Worm (Caenorhabditis elegans) whole organism, L1 larva: ENCODE measurements around the gene C45G9.12.

Experiments
- C16A3.4 ChIP-seq: fragments of 150-350 bp; optimal IDR thresholded peaks from 2 replicates; lab custom pipeline; 2014; ENCODE audit warnings: missing biosample characterization, missing genetic modification characterization
- C34B4.2 ChIP-seq: sonication (generic microtip); optimal IDR thresholded peaks from 2 replicates; lab custom pipeline; 2017; ENCODE audit warnings: mild to moderate bottlenecking, missing genetic modification characterization, missing compliant biosample characterization
- F16B12.6 ChIP-seq: fragments of 150-350 bp; optimal IDR thresholded peaks from 2 replicates; lab custom pipeline; 2014; ENCODE audit warnings: missing biosample characterization, missing genetic modification characterization
- aha-1 ChIP-seq: fragments of 150-350 bp; optimal IDR thresholded peaks from 2 replicates; lab custom pipeline; 2014; ENCODE audit warnings: missing biosample characterization, missing genetic modification characterization
- alr-1 ChIP-seq: fragments of 200-800 bp; sonication (Bioruptor generic); optimal IDR thresholded peaks from 2 replicates; lab custom pipeline; 2018; ENCODE audit warnings: borderline replicate concordance, mild to moderate bottlenecking, missing genetic modification characterization, missing compliant biosample characterization
- aly-2 ChIP-seq: fragments of 150-350 bp; optimal IDR thresholded peaks from 2 replicates; lab custom pipeline; 2014; ENCODE audit warnings: missing biosample characterization, missing genetic modification characterization
- ama-1 ChIP-seq: fragments of 150-350 bp; optimal IDR thresholded peaks from 2 replicates; lab custom pipeline; 2014
- ceh-63 ChIP-seq: fragments of 200-800 bp; sonication (Bioruptor generic); optimal IDR thresholded peaks from 2 replicates; lab custom pipeline; 2018; ENCODE audit warnings: mild to moderate bottlenecking, missing genetic modification characterization, missing compliant biosample characterization
- ceh-8 ChIP-seq: fragments of 200-800 bp; sonication (Bioruptor generic); optimal IDR thresholded peaks from 2 replicates; lab custom pipeline; 2018; ENCODE audit warnings: mild to moderate bottlenecking, missing genetic modification characterization, moderate library complexity, missing compliant biosample characterization
- ceh-82 ChIP-seq, 3 experiments: fragments of 150-350 bp in 1 of 3; sonication (generic microtip) in 2 of 3; optimal IDR thresholded peaks; 2 replicates each; lab custom pipeline; 2014 to 2017; ENCODE audit warnings: missing biosample characterization in 3 of 3, missing genetic modification characterization in 3 of 3
- ceh-88 ChIP-seq: fragments of 200-800 bp; sonication (Bioruptor generic); IDR thresholded peaks from 2 replicates; pipeline ENCODE4 v1.3.6; 2022; ENCODE audit warnings: missing genetic modification characterization, missing compliant biosample characterization
- ceh-90 ChIP-seq: sonication (generic microtip); optimal IDR thresholded peaks from 2 replicates; lab custom pipeline; 2016; ENCODE audit warnings: missing genetic modification characterization, missing compliant biosample characterization
- ces-1 ChIP-seq: fragments of 150-350 bp; optimal IDR thresholded peaks from 2 replicates; lab custom pipeline; 2014; ENCODE audit warnings: missing biosample characterization, missing genetic modification reagents, missing genetic modification characterization
- dsc-1 ChIP-seq: sonication (generic microtip); optimal IDR thresholded peaks from 2 replicates; lab custom pipeline; 2016; ENCODE audit warnings: mild to moderate bottlenecking, missing genetic modification characterization, missing compliant biosample characterization
- efl-1 ChIP-seq, 4 experiments: fragments of 150-350 bp; optimal IDR thresholded peaks in 3 of 4; peaks in 1 of 4; 1 replicate in 1 of 4; 2 replicates in 3 of 4; lab custom pipeline; 2014; ENCODE audit warnings: missing biosample characterization in 2 of 4, missing genetic modification characterization in 2 of 4, missing genetic modification reagents in 2 of 4
- efl-3 ChIP-seq: fragments of 200-800 bp; sonication (Bioruptor generic); optimal IDR thresholded peaks from 2 replicates; lab custom pipeline; 2018; ENCODE audit warnings: mild to moderate bottlenecking, missing genetic modification characterization, missing compliant biosample characterization
- egl-27 ChIP-seq, 2 experiments: fragments of 150-350 bp in 1 of 2; sonication (generic microtip); optimal IDR thresholded peaks; 3 replicates each; lab custom pipeline; 2017 to 2018; ENCODE audit warnings: missing biosample characterization in 2 of 2, missing genetic modification characterization in 2 of 2, missing genetic modification reagents in 2 of 2
- elt-3 ChIP-seq, 6 experiments: fragments of 150-350 bp in 1 of 6; sonication (generic microtip); optimal IDR thresholded peaks; 2 replicates each; lab custom pipeline; 2017 to 2018; ENCODE audit warnings: missing biosample characterization in 6 of 6, missing genetic modification characterization in 6 of 6, inconsistent platforms in 1 of 6
- ets-5 ChIP-seq: fragments of 200-800 bp; sonication (Bioruptor generic); IDR thresholded peaks from 2 replicates; pipeline ENCODE4 v1.3.6; 2022; ENCODE audit warnings: missing genetic modification characterization, missing compliant biosample characterization
- fkh-10 ChIP-seq: sonication (generic microtip); optimal IDR thresholded peaks from 2 replicates; lab custom pipeline; 2017; ENCODE audit warnings: missing biosample characterization, missing genetic modification reagents, missing genetic modification characterization
- fkh-8 ChIP-seq: sonication (generic microtip); optimal IDR thresholded peaks from 2 replicates; lab custom pipeline; 2016; ENCODE audit warnings: mild to moderate bottlenecking, missing genetic modification characterization, missing compliant biosample characterization
- fos-1 ChIP-seq: fragments of 150-350 bp; optimal IDR thresholded peaks from 2 replicates; lab custom pipeline; 2014; ENCODE audit warnings: missing biosample characterization, missing genetic modification characterization
- hpl-2 ChIP-seq: fragments of 150-350 bp; optimal IDR thresholded peaks from 2 replicates; lab custom pipeline; 2014; ENCODE audit warnings: missing biosample characterization, missing genetic modification reagents, missing genetic modification characterization
- isw-1 ChIP-seq: fragments of 200-800 bp; sonication (Bioruptor generic); IDR thresholded peaks from 2 replicates; pipeline ENCODE4 v1.3.6; 2022; ENCODE audit warnings: missing genetic modification characterization, missing compliant biosample characterization
- jun-1 ChIP-seq: fragments of 150-350 bp; optimal IDR thresholded peaks from 2 replicates; lab custom pipeline; 2014; ENCODE audit warnings: missing biosample characterization, missing genetic modification reagents, missing genetic modification characterization
- lin-13 ChIP-seq: fragments of 150-350 bp; optimal IDR thresholded peaks from 2 replicates; lab custom pipeline; 2014; ENCODE audit warnings: missing biosample characterization, missing genetic modification reagents, missing genetic modification characterization
- lin-15B ChIP-seq: fragments of 150-350 bp; sonication (generic microtip); optimal IDR thresholded peaks from 3 replicates; lab custom pipeline; 2014; ENCODE audit warnings: missing biosample characterization, missing genetic modification characterization
- lin-39 ChIP-seq: fragments of 150-350 bp; optimal IDR thresholded peaks from 2 replicates; lab custom pipeline; 2014; ENCODE audit warnings: missing biosample characterization, missing genetic modification reagents, missing genetic modification characterization
- lsy-2 ChIP-seq, 2 experiments: fragments of 150-350 bp; optimal IDR thresholded peaks; 2 replicates each; lab custom pipeline; 2014; ENCODE audit warnings: missing biosample characterization in 2 of 2, missing genetic modification characterization in 2 of 2
- mab-9 ChIP-seq: fragments of 200-800 bp; sonication (Bioruptor generic); IDR thresholded peaks from 2 replicates; pipeline ENCODE4 v1.3.6; 2022; ENCODE audit warnings: missing genetic modification reagents, missing genetic modification characterization, missing compliant biosample characterization
- mep-1 ChIP-seq: fragments of 150-350 bp; optimal IDR thresholded peaks from 2 replicates; lab custom pipeline; 2014; ENCODE audit warnings: missing biosample characterization, missing genetic modification characterization
- nhr-11 ChIP-seq: fragments of 150-350 bp; optimal IDR thresholded peaks from 2 replicates; lab custom pipeline; 2014; ENCODE audit warnings: missing biosample characterization, missing genetic modification characterization
- nhr-19 ChIP-seq: fragments of 200-800 bp; sonication (Bioruptor generic); conservative IDR thresholded peaks from 2 replicates; pipeline ENCODE4 v1.3.6; 2022; ENCODE audit warnings: missing genetic modification characterization, missing compliant biosample characterization
- nhr-20 ChIP-seq: sonication (generic microtip); optimal IDR thresholded peaks from 2 replicates; lab custom pipeline; 2016; ENCODE audit warnings: mild to moderate bottlenecking, missing genetic modification characterization, missing compliant biosample characterization
- nhr-237 ChIP-seq: fragments of 150-350 bp; optimal IDR thresholded peaks from 2 replicates; lab custom pipeline; 2014; ENCODE audit warnings: missing biosample characterization, missing genetic modification characterization
- nhr-28 ChIP-seq: fragments of 150-350 bp; optimal IDR thresholded peaks from 2 replicates; lab custom pipeline; 2014; ENCODE audit warnings: missing biosample characterization, missing genetic modification characterization
- nhr-71 ChIP-seq: sonication (generic microtip); optimal IDR thresholded peaks from 2 replicates; lab custom pipeline; 2016; ENCODE audit warnings: mild to moderate bottlenecking, missing genetic modification characterization, moderate library complexity, missing compliant biosample characterization
- nhr-77 ChIP-seq: fragments of 150-350 bp; optimal IDR thresholded peaks from 2 replicates; lab custom pipeline; 2014; ENCODE audit warnings: missing biosample characterization, missing genetic modification characterization
- nhr-84 ChIP-seq: sonication (generic microtip); optimal IDR thresholded peaks from 2 replicates; lab custom pipeline; 2017; ENCODE audit warnings: missing biosample characterization, missing genetic modification characterization
- nhr-85 ChIP-seq: sonication (generic microtip); peaks from one replicate; lab custom pipeline; 2016; ENCODE audit warnings: missing genetic modification characterization, inconsistent platforms, missing compliant biosample characterization
- pag-3 ChIP-seq: sonication (generic microtip); optimal IDR thresholded peaks from 2 replicates; lab custom pipeline; 2017; ENCODE audit warnings: missing genetic modification characterization, mild to moderate bottlenecking, missing compliant biosample characterization, antibody characterized with exemption, borderline replicate concordance; ENCODE audit not compliant: insufficient read depth
- pqm-1 ChIP-seq: sonication (generic microtip); optimal IDR thresholded peaks from 3 replicates; lab custom pipeline; 2017; ENCODE audit warnings: missing biosample characterization, missing genetic modification characterization
- rnt-1 ChIP-seq: sonication (generic microtip); optimal IDR thresholded peaks from 2 replicates; lab custom pipeline; 2016; ENCODE audit warnings: mild to moderate bottlenecking, missing genetic modification characterization, moderate library complexity, missing compliant biosample characterization
- skn-1 ChIP-seq: fragments of 150-350 bp; optimal IDR thresholded peaks from 2 replicates; lab custom pipeline; 2014; ENCODE audit warnings: missing biosample characterization, missing genetic modification characterization
- snpc-4 ChIP-seq: fragments of 150-350 bp; optimal IDR thresholded peaks from 2 replicates; lab custom pipeline; 2014; ENCODE audit warnings: missing biosample characterization, missing genetic modification characterization
- sox-4 ChIP-seq: sonication (generic microtip); optimal IDR thresholded peaks from 2 replicates; lab custom pipeline; 2016; ENCODE audit warnings: missing genetic modification characterization, missing compliant biosample characterization
- tbx-2 ChIP-seq: sonication (generic microtip); optimal IDR thresholded peaks from 2 replicates; lab custom pipeline; 2016; ENCODE audit warnings: missing genetic modification characterization, missing compliant biosample characterization
- unc-130 ChIP-seq: fragments of 150-350 bp; optimal IDR thresholded peaks from 2 replicates; lab custom pipeline; 2017; ENCODE audit warnings: missing biosample characterization, missing genetic modification characterization, inconsistent platforms
- unc-86 ChIP-seq: sonication (generic microtip); optimal IDR thresholded peaks from 2 replicates; lab custom pipeline; 2016; ENCODE audit warnings: missing genetic modification characterization, missing compliant biosample characterization
- ztf-11 ChIP-seq, 2 experiments: sonication (generic microtip); optimal IDR thresholded peaks; 2 replicates each; lab custom pipeline; 2016 to 2017; ENCODE audit warnings: missing genetic modification characterization in 2 of 2, missing biosample characterization in 1 of 2, missing compliant biosample characterization in 1 of 2
- ztf-4 ChIP-seq: fragments of 150-350 bp; optimal IDR thresholded peaks from 2 replicates; lab custom pipeline; 2014; ENCODE audit warnings: missing biosample characterization, missing genetic modification characterization

Gene C45G9.12

DNA sequence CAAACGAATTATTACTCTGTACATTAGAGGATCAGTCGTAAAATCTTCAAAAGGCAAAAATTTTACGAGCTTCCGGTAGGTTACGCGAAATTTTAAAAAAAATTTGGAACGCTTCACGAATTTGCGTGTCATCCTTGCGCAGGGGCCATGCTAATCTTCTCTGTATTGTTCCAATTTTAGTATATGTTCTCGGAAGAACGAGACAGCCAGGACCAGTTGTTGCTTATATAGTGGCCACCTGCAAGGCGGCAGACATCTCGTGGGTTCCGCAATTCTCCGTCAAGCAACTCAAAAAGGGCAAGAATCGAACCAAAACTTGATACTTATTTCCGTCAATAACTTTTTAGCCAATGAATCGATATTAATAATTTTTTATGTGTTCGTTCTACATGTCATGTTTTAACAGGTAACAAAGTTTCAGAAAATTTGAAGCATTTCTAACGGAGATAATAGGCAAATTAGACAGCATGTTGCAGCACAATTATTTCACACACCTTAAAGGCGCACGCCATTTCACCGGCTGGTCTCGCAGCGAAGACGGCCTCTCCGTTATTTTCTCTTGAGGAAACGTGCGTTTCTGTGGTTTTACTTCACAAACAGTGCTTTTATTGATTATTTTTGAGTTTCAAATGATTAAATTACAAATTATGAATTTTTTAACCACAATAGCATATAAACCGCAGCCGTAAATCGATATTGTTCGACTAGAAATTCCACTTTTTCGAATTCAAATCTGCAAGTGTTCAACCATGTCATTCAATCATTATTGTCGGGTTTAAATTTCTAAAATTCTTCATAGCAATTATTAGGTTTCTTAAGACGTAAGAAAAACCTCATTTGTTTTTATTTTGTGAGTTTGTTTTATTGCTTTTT, 9.5 kb upstream of the C45G9.12 start:
- TF ChIP-seq nhr-20 (tag; lab: Kevin White, UChicago) (peak; percentile 87), nhr-19 (GFP tag; lab: Robert Waterston, UW) (peak; percentile 93), ceh-90 (peak; percentile 38), aly-2 (peak; percentile 49), fos-1 (peak; percentile 64), nhr-237 (no peak), skn-1 (tag; lab: Kevin White, UChicago) (peak; percentile 44), mab-9 (GFP tag; lab: Robert Waterston, UW) (peak; percentile 78), pqm-1 (no peak), egl-27 (tag; optimal IDR thresholded peaks at IDR 0.05; lab: Kevin White, UChicago) (no peak), alr-1 (tag; lab: Kevin White, UChicago) (no peak), nhr-84 (tag; lab: Kevin White, UChicago) (no peak), nhr-85 (tag; lab: Kevin White, UChicago) (peak; percentile 97), pag-3 (tag; lab: Kevin White, UChicago) (no peak), jun-1 (tag; lab: Kevin White, UChicago) (peak; percentile 63), ceh-88 (GFP tag; lab: Robert Waterston, UW) (peak; percentile 82), fkh-10 (GFP tag; lab: Kevin White, UChicago) (peak; percentile 58), unc-130 (tag; lab: Kevin White, UChicago) (peak; percentile 26), hpl-2 (no peak), aha-1 (tag; lab: Kevin White, UChicago) (peak; percentile 41), efl-3 (GFP tag; lab: Kevin White, UChicago) (peak; percentile 64), mep-1 (tag; lab: Kevin White, UChicago) (peak; percentile 67), C34B4.2 (tag; lab: Kevin White, UChicago) (peak; percentile 15), nhr-71 (tag; lab: Kevin White, UChicago) (peak; percentile 94), sox-4 (tag; lab: Kevin White, UChicago) (peak; percentile 80), nhr-77 (tag; lab: Kevin White, UChicago) (peak; percentile 53), isw-1 (GFP tag; lab: Robert Waterston, UW) (peak; percentile 65), ztf-4 (tag; lab: Kevin White, UChicago) (peak; percentile 84), lin-15B (tag; lab: Kevin White, UChicago) (peak; percentile 37), lsy-2 (tag; optimal IDR thresholded peaks at IDR 0.05; lab: Kevin White, UChicago) (peak; percentile 50 to 74), rnt-1 (tag; lab: Kevin White, UChicago) (peak; percentile 91), lin-39 (tag; lab: Kevin White, UChicago) (peak; percentile 68), nhr-28 (tag; lab: Kevin White, UChicago) (no peak), fkh-8 (peak; percentile 79), nhr-11 (tag; lab: Kevin White, UChicago) (no peak), ceh-82 (tag; optimal IDR thresholded peaks at IDR 0.05; lab: Kevin White, UChicago) (peak; percentile 3 to 90 (median 89)), dsc-1 (tag; lab: Kevin White, UChicago) (peak; percentile 87), ets-5 (GFP tag; lab: Robert Waterston, UW) (no peak), tbx-2 (tag; lab: Kevin White, UChicago) (peak; percentile 89), C16A3.4 (peak; percentile 51), snpc-4 (tag; lab: Kevin White, UChicago) (peak; percentile 99), ama-1 (peak; percentile 77), ceh-8 (GFP tag; lab: Kevin White, UChicago) (peak; percentile 82), efl-1 (optimal IDR thresholded peaks at IDR 0.05; lab: Kevin White, UChicago) (peak; percentile 65 to 79), efl-1 (GFP tag; optimal IDR thresholded peaks at IDR 0.05 in 1 of 2; lab: Kevin White, UChicago) (peak; percentile 43 to 97), unc-86 (peak; percentile 89), ztf-11 (tag; optimal IDR thresholded peaks at IDR 0.05; lab: Kevin White, UChicago) (peak in 1 of 2 experiments; percentile 84), ceh-63 (GFP tag; lab: Kevin White, UChicago) (no peak), F16B12.6 (tag; lab: Kevin White, UChicago) (peak; percentile 21), elt-3 (tag; optimal IDR thresholded peaks at IDR 0.05; lab: Kevin White, UChicago) (peak in 5 of 6 experiments; percentile 1 to 41 (median 39)), lin-13 (GFP tag; lab: Kevin White, UChicago) (peak; percentile 57), ces-1 (no peak)
